Fruit fly (Drosophila melanogaster): ENCODE data around the gene mub.

The mub gene

DNA sequence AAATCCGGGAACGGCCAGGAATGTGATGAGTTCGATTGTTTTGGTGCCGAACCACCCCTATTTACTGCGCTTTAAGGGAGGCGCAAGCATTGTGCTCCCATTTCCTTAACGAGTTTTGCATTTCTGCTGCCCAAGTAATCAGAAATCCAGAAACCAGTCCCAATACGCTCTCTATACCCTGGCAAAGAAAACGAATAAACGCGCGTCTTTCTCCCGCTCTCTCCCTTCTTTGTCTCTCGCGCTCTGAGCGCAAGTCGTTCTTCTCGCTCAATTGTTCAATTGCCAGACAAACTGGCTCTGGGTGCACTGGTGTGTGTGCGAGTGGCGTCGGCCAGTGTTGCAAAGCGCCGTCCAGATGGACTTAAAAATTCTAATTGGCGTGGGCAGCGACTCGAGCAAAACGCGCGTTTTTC is 35.8 kb downstream of the mub start (continued):
- peak; percentile 96 for TF ChIP-seq CG9215 (GFP tag; IDR thresholded peaks at IDR 0.05)
- TF ChIP-seq CG14860 (GFP tag; IDR thresholded peaks at IDR 0.05; ENCODE audit: partially characterized antibody), result no peak
- peak; percentile 95 for TF ChIP-seq gsb (GFP tag; IDR thresholded peaks at IDR 0.05)
- peak; percentile 99 for TF ChIP-seq chm (GFP tag; IDR thresholded peaks at IDR 0.05)
- TF ChIP-seq sens (GFP tag), result peak; percentile 100
- TF ChIP-seq CG6254 (GFP tag; optimal IDR thresholded peaks at IDR 0.05), result peak; percentile 88
- peak; percentile 99 for TF ChIP-seq pum (GFP tag; optimal IDR thresholded peaks at IDR 0.05)
- peak; percentile 97 for TF ChIP-seq CG10209 (GFP tag; optimal IDR thresholded peaks at IDR 0.05)
- peak; percentile 72 for TF ChIP-seq ftz-f1 (GFP tag; optimal IDR thresholded peaks at IDR 0.05)
- peak; percentile 97 for TF ChIP-seq gem (tag; optimal IDR thresholded peaks at IDR 0.05)
- TF ChIP-seq tio (GFP tag; optimal IDR thresholded peaks at IDR 0.05), result peak; percentile 95
- TF ChIP-seq nmo (GFP tag; optimal IDR thresholded peaks at IDR 0.05), result peak; percentile 98
- TF ChIP-seq MTF-1 (GFP tag; optimal IDR thresholded peaks at IDR 0.05; ENCODE audit: borderline replicate concordance), result peak; percentile 81
- TF ChIP-seq dpn (GFP tag; optimal IDR thresholded peaks at IDR 0.05), result peak; percentile 98 to 99
- peak; percentile 99 for TF ChIP-seq CG32772 (GFP tag; IDR thresholded peaks at IDR 0.05)
- TF ChIP-seq CG13624 (GFP tag; optimal IDR thresholded peaks at IDR 0.05), result peak; percentile 96
- peak; percentile 92 for TF ChIP-seq Ravus (GFP tag; IDR thresholded peaks at IDR 0.05)
- TF ChIP-seq CkIIα-i1 (GFP tag; IDR thresholded peaks at IDR 0.05), result peak; percentile 82; the same call in 1 of the 2 replicates
- peak; percentile 96 for TF ChIP-seq Hr3 (GFP tag; optimal IDR thresholded peaks at IDR 0.05)
- TF ChIP-seq chinmo (GFP tag; IDR thresholded peaks at IDR 0.05; ENCODE audit: partially characterized antibody), result peak; percentile 76; the same call in 1 of the 4 replicates
- TF ChIP-seq Fer3 (tag; optimal IDR thresholded peaks at IDR 0.05), result peak; percentile 90
- TF ChIP-seq CG30020 (tag; optimal IDR thresholded peaks at IDR 0.05), result peak; percentile 79
- TF ChIP-seq abd-A (tag; optimal IDR thresholded peaks at IDR 0.05), result peak; percentile 93
- TF ChIP-seq Spps (tag; optimal IDR thresholded peaks at IDR 0.05), result peak; percentile 94
- TF ChIP-seq Tbp (GFP tag; optimal IDR thresholded peaks at IDR 0.05), result no peak
- peak; percentile 94 for TF ChIP-seq CG15269 (tag; optimal IDR thresholded peaks at IDR 0.05)
- TF ChIP-seq CG17328 (GFP tag; IDR thresholded peaks at IDR 0.05), result peak; percentile 99
- peak; percentile 98 for TF ChIP-seq CG14441 (GFP tag; IDR thresholded peaks at IDR 0.05)
- peak; percentile 94 for TF ChIP-seq CG1233 (GFP tag; optimal IDR thresholded peaks at IDR 0.05)
- no peak for TF ChIP-seq tna (GFP tag; IDR thresholded peaks at IDR 0.05; ENCODE audit: partially characterized antibody)
- TF ChIP-seq Abd-B (GFP tag; optimal IDR thresholded peaks at IDR 0.05), result peak; percentile 98
- peak; percentile 98 for TF ChIP-seq Sox102F (GFP tag; optimal IDR thresholded peaks at IDR 0.05)
- peak; percentile 92 for TF ChIP-seq Lhr (GFP tag; optimal IDR thresholded peaks at IDR 0.05)
- TF ChIP-seq CG6765 (GFP tag; optimal IDR thresholded peaks at IDR 0.05), result peak; percentile 88
- peak; percentile 74 for TF ChIP-seq CG5180 (GFP tag; optimal IDR thresholded peaks at IDR 0.05)
- TF ChIP-seq Trl (optimal IDR thresholded peaks at IDR 0.05), result peak; percentile 95 to 97
- TF ChIP-seq Trl (GFP tag; optimal IDR thresholded peaks at IDR 0.05), result peak; percentile 98
- peak; percentile 43; the same call in 1 of the 2 replicates for TF ChIP-seq amos (GFP tag; IDR thresholded peaks at IDR 0.05; ENCODE audit: partially characterized antibody)
- TF ChIP-seq CG18764 (GFP tag; optimal IDR thresholded peaks at IDR 0.05), result peak; percentile 96
- peak; percentile 80 for TF ChIP-seq Nf-YB (GFP tag; optimal IDR thresholded peaks at IDR 0.05)
- TF ChIP-seq zf30C (GFP tag; optimal IDR thresholded peaks at IDR 0.05), result no peak
- peak; percentile 96 for TF ChIP-seq CG12236 (GFP tag; optimal IDR thresholded peaks at IDR 0.05)
- TF ChIP-seq CG14667 (GFP tag; IDR thresholded peaks at IDR 0.05), result peak; percentile 98
- TF ChIP-seq CG6689 (GFP tag; IDR thresholded peaks at IDR 0.05), result peak; percentile 98
- TF ChIP-seq Oaz (GFP tag; IDR thresholded peaks at IDR 0.05), result peak; percentile 94
- TF ChIP-seq Ptx1 (GFP tag; IDR thresholded peaks at IDR 0.05), result peak; percentile 99
- peak; percentile 96 for TF ChIP-seq dmrt99B (tag; optimal IDR thresholded peaks at IDR 0.05)
- no peak for TF ChIP-seq HLH4C (GFP tag; IDR thresholded peaks at IDR 0.05; ENCODE audit: partially characterized antibody)
- peak; percentile 94 for TF ChIP-seq Meics (GFP tag; optimal IDR thresholded peaks at IDR 0.05)
- TF ChIP-seq ERR (GFP tag; optimal IDR thresholded peaks at IDR 0.05), result peak; percentile 95

Data from whole organism, embryonic.